Fruit fly (Drosophila melanogaster): ENCODE data around the gene RFeSP.

The RFeSP gene

DNA sequence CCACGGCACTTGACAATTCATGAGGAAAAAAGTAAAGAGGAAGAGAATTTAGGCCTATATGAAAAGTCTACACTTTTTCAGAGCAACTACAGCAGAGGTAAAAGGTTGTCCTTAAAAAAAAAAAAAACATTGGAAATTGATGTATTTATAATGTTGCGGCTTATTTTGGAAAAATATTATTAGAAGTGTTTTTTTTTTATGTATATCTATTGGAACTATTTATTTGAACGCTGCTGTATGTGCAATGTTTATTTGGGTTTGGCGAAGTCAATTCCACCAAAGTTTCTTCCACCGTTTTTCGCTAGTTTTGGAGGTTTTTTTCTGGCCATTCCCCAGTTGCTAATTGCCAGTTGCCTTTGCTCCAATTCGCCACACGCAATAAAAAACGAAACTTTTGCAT is 41.9 kb upstream of the RFeSP start (continued):
- TF ChIP-seq CG10669 (GFP tag; optimal IDR thresholded peaks at IDR 0.05) (no peak), Smox (GFP tag; optimal IDR thresholded peaks at IDR 0.05) (no peak), svp (GFP tag) (no peak), Sox14 (GFP tag; optimal IDR thresholded peaks at IDR 0.05) (no peak), CG11902 (GFP tag; optimal IDR thresholded peaks at IDR 0.05) (no peak), CG4318 (GFP tag; optimal IDR thresholded peaks at IDR 0.05) (no peak), dsx (GFP tag; optimal IDR thresholded peaks at IDR 0.05; ENCODE audit: poor library complexity, severe bottlenecking) (no peak), eg (GFP tag; IDR thresholded peaks at IDR 0.05) (0 out of 3 replicates have a peak, but pooled peaks have one; percentile 29), Ets21C (GFP tag; optimal IDR thresholded peaks at IDR 0.05) (no peak), CG34406 (GFP tag; optimal IDR thresholded peaks at IDR 0.05) (no peak), CG6163 (GFP tag; IDR thresholded peaks at IDR 0.05) (0 out of 3 replicates have a peak, but pooled peaks have one; percentile 8), CG6792 (GFP tag; optimal IDR thresholded peaks at IDR 0.05) (no peak), CG3032 (tag; optimal IDR thresholded peaks at IDR 0.05) (no peak), Met (GFP tag; optimal IDR thresholded peaks at IDR 0.05) (no peak), CG7368 (GFP tag; optimal IDR thresholded peaks at IDR 0.05) (no peak), fd85E (GFP tag; optimal IDR thresholded peaks at IDR 0.05) (no peak), Gug (GFP tag; IDR thresholded peaks at IDR 0.05) (no peak), CG11294 (GFP tag; IDR thresholded peaks at IDR 0.05) (no peak), Hr39 (GFP tag; optimal IDR thresholded peaks at IDR 0.05) (no peak), spab (GFP tag; optimal IDR thresholded peaks at IDR 0.05) (no peak), CG10631 (GFP tag; optimal IDR thresholded peaks at IDR 0.05) (no peak), CG16779 (tag; optimal IDR thresholded peaks at IDR 0.05) (no peak), CG31627 (GFP tag; optimal IDR thresholded peaks at IDR 0.05) (no peak), achi (GFP tag; optimal IDR thresholded peaks at IDR 0.05) (peak; percentile 6), Sox102F (GFP tag; optimal IDR thresholded peaks at IDR 0.05) (no peak), cyc (GFP tag; optimal IDR thresholded peaks at IDR 0.05) (no peak), Lpt (GFP tag; optimal IDR thresholded peaks at IDR 0.05) (no peak), Hr38 (GFP tag; optimal IDR thresholded peaks at IDR 0.05) (no peak), CG11762 (GFP tag; optimal IDR thresholded peaks at IDR 0.05; ENCODE audit: insufficient read depth) (no peak), Eip75B (GFP tag; optimal IDR thresholded peaks at IDR 0.05) (no peak), CG8119 (GFP tag; IDR thresholded peaks at IDR 0.05) (peak; percentile 31; the same call in 1 of the 3 replicates), ss (GFP tag; optimal IDR thresholded peaks at IDR 0.05) (no peak), lz (GFP tag; optimal IDR thresholded peaks at IDR 0.05) (no peak), CG6276 (GFP tag; optimal IDR thresholded peaks at IDR 0.05) (no peak), pdm3 (GFP tag; optimal IDR thresholded peaks at IDR 0.05) (no peak)

DNA sequence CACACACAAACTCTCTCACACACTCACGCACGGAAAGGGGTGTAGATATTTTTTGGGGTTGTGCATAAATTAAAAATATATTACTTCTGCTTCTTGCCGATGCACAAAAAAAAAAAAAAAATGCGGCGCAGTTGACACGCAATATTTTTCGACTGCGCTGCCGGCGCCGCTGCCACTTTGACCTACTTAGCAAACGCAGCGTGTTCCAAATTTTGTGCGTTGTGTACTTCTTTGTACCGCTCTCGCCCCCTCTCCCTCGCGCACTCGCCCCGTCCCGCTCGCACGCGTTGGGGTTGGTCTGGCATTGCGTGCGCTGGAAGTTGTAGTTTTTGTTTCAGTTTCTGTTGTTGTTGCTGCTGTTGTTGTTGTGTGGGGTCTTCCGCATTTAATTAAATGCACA is 40.3 kb upstream of the RFeSP start:
- TF ChIP-seq fd59A (GFP tag; optimal IDR thresholded peaks at IDR 0.05) (no peak), eg (GFP tag; IDR thresholded peaks at IDR 0.05) (peak; percentile 27; the same call in 1 of the 3 replicates), fkh (GFP tag; optimal IDR thresholded peaks at IDR 0.05) (peak; percentile 45), ss (GFP tag; optimal IDR thresholded peaks at IDR 0.05) (peak in 1 of 2 experiments; percentile 52), Eip78C (GFP tag) (peak; percentile 30)

DNA sequence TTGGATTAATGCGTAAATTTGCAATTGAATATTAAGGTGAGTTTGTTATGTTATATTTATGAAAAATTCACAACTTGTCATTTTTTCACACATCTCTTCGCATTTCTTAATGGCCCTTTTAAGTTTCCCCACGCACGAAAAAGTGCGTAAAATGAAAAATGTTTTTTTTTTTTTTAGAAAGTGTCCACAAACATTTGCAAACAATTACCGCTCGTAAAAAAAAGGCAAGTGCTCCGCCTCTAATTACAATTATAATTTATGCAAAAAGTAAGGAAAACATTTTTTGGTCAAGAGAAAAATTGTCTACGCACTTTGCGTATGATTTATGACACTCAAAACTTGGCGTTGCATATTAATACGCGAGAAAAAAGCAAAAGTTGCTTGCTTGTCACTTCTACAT is 39.8 kb upstream of the RFeSP start:
- TF ChIP-seq CG4318 (GFP tag; optimal IDR thresholded peaks at IDR 0.05), result no peak
- TF ChIP-seq vri (GFP tag; optimal IDR thresholded peaks at IDR 0.05), result no peak
- TF ChIP-seq CG11902 (GFP tag; optimal IDR thresholded peaks at IDR 0.05), result no peak
- TF ChIP-seq CG6276 (GFP tag; optimal IDR thresholded peaks at IDR 0.05), result no peak
- TF ChIP-seq svp (GFP tag), result no peak
- TF ChIP-seq fd85E (GFP tag; optimal IDR thresholded peaks at IDR 0.05), result no peak
- no peak for TF ChIP-seq dac (GFP tag; optimal IDR thresholded peaks at IDR 0.05)
- no peak for TF ChIP-seq net (GFP tag; optimal IDR thresholded peaks at IDR 0.05)

Measured in whole organism, prepupa.